Fruit fly (Drosophila melanogaster): ENCODE measurements around the gene CG13679.

DNA sequence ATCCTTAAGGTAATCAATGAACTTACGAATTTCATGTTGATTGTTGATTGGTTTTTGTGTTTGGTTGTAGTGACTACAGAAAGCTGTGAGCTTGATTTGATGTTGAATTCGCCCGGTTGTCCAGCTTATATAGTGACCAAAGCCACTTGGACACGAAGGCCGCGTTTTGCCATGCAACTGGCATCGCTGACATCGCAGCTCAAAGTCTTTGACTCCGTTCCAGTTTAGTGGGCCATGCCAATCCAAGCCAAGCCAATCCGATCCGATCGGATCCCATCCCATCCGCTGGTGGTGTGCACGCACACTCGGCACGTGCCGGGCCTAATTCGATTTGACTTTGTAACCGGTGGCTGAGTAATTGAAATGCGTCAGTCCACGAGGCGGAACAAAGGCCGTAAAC, 16.3 kb downstream of the CG13679 start, which contains the start of gene CG13674:
- TF ChIP-seq CTCF (optimal IDR thresholded peaks at IDR 0.05) (no peak), CG8478 (optimal IDR thresholded peaks at IDR 0.05) (no peak)
